Worm (Caenorhabditis elegans) whole organism, young adult: ENCODE measurements around the gene nspd-9.

ENCODE experiments used
- C17E4.6 ChIP-seq: fragments of 200-800 bp; sonication (Bioruptor generic); IDR thresholded peaks from 2 replicates; pipeline ENCODE4 v1.3.6; 2022; ENCODE audit warnings: missing genetic modification reagents, missing genetic modification characterization, missing compliant biosample characterization
- D2030.7 ChIP-seq: fragments of 200-800 bp; sonication (Bioruptor generic); IDR thresholded peaks from 2 replicates; pipeline ENCODE4 v1.3.6; 2022; ENCODE audit warnings: missing genetic modification reagents, missing genetic modification characterization, missing compliant biosample characterization
- F33H1.4 ChIP-seq: fragments of 200-800 bp; sonication (Bioruptor generic); IDR thresholded peaks from 2 replicates; pipeline ENCODE4 v1.3.6; 2022; ENCODE audit warnings: missing genetic modification reagents, missing genetic modification characterization, missing compliant biosample characterization
- F57A8.1 ChIP-seq: fragments of 200-800 bp; sonication (Bioruptor generic); optimal IDR thresholded peaks from 2 replicates; lab custom pipeline; 2018; ENCODE audit warnings: mild to moderate bottlenecking, missing genetic modification characterization, moderate library complexity, missing compliant biosample characterization
- Y53G8AR.9 ChIP-seq: fragments of 200-800 bp; sonication (Bioruptor generic); conservative IDR thresholded peaks from 2 replicates; pipeline ENCODE4 v1.3.6; 2022; ENCODE audit warnings: missing genetic modification reagents, missing genetic modification characterization, missing compliant biosample characterization
- aptf-2 ChIP-seq: fragments of 200-800 bp; sonication (Bioruptor generic); conservative IDR thresholded peaks from 2 replicates; pipeline ENCODE4 v1.3.6; 2022; ENCODE audit warnings: missing genetic modification reagents, missing genetic modification characterization, missing compliant biosample characterization
- atf-7 ChIP-seq: sonication (generic microtip); optimal IDR thresholded peaks from 2 replicates; lab custom pipeline; 2017; ENCODE audit warnings: mild to moderate bottlenecking, missing genetic modification characterization, missing compliant biosample characterization
- attf-5 ChIP-seq: fragments of 200-800 bp; sonication (Bioruptor generic); optimal IDR thresholded peaks from 2 replicates; lab custom pipeline; 2018; ENCODE audit warnings: mild to moderate bottlenecking, missing genetic modification characterization, missing compliant biosample characterization
- attf-6 ChIP-seq: fragments of 200-800 bp; sonication (Bioruptor generic); IDR thresholded peaks from 2 replicates; pipeline ENCODE4 v1.3.6; 2022; ENCODE audit warnings: missing genetic modification reagents, missing genetic modification characterization, missing compliant biosample characterization
- cebp-1 ChIP-seq, 2 experiments: fragments of 200-800 bp in 1 of 2; sonication (Bioruptor generic) in 1 of 2; sonication (generic microtip) in 1 of 2; IDR thresholded peaks in 1 of 2; optimal IDR thresholded peaks in 1 of 2; 2 replicates each; pipeline versions ENCODE4 v1.3.6 to Lab custom; 2017 to 2022; ENCODE audit warnings: missing compliant biosample characterization in 2 of 2, missing genetic modification characterization in 2 of 2, mild to moderate bottlenecking in 1 of 2, missing genetic modification reagents in 1 of 2, moderate library complexity in 1 of 2
- ceh-100 ChIP-seq: fragments of 200-800 bp; sonication (Bioruptor generic); IDR thresholded peaks from 2 replicates; pipeline ENCODE4 v1.3.6; 2022; ENCODE audit warnings: missing genetic modification reagents, missing genetic modification characterization, missing compliant biosample characterization
- ceh-91 ChIP-seq: fragments of 200-800 bp; sonication (Bioruptor generic); IDR thresholded peaks from 2 replicates; pipeline ENCODE4 v1.3.6; 2022; ENCODE audit warnings: missing genetic modification reagents, missing genetic modification characterization, missing compliant biosample characterization
- dpl-1 ChIP-seq: fragments of 150-350 bp; optimal IDR thresholded peaks from 2 replicates; lab custom pipeline; 2014; ENCODE audit warnings: missing biosample characterization, missing genetic modification reagents, missing genetic modification characterization
- efl-1 ChIP-seq: fragments of 150-350 bp; optimal IDR thresholded peaks from 2 replicates; lab custom pipeline; 2014; ENCODE audit warnings: missing biosample characterization, missing genetic modification reagents, missing genetic modification characterization
- egl-18 ChIP-seq: fragments of 200-800 bp; sonication (Bioruptor generic); IDR thresholded peaks from 2 replicates; pipeline ENCODE4 v1.3.6; 2022; ENCODE audit warnings: missing genetic modification reagents, missing genetic modification characterization, missing compliant biosample characterization
- him-1 ChIP-seq: sonication (generic microtip); optimal IDR thresholded peaks from 2 replicates; lab custom pipeline; 2016; ENCODE audit warnings: missing genotype, missing genetic modification reagents, missing genetic modification characterization, missing compliant biosample characterization
- hmg-1.2 ChIP-seq: fragments of 200-800 bp; sonication (Bioruptor generic); IDR thresholded peaks from 2 replicates; pipeline ENCODE4 v1.3.6; 2022; ENCODE audit warnings: missing genetic modification reagents, missing genetic modification characterization, missing compliant biosample characterization
- lin-54 ChIP-seq: fragments of 200-800 bp; sonication (Bioruptor generic); optimal IDR thresholded peaks from 2 replicates; lab custom pipeline; 2018; ENCODE audit warnings: mild to moderate bottlenecking, missing genetic modification characterization, missing compliant biosample characterization
- lsl-1 ChIP-seq: fragments of 200-800 bp; sonication (Bioruptor generic); optimal IDR thresholded peaks from 2 replicates; lab custom pipeline; 2018; ENCODE audit warnings: mild to moderate bottlenecking, missing genetic modification characterization, moderate library complexity, missing compliant biosample characterization
- madf-10 ChIP-seq: sonication (generic microtip); optimal IDR thresholded peaks from 2 replicates; lab custom pipeline; 2016; ENCODE audit warnings: mild to moderate bottlenecking, missing genetic modification characterization, missing compliant biosample characterization
- madf-6 ChIP-seq: fragments of 200-800 bp; sonication (Bioruptor generic); IDR thresholded peaks from 2 replicates; pipeline ENCODE4 v1.3.6; 2022; ENCODE audit warnings: missing genetic modification reagents, missing genetic modification characterization, missing compliant biosample characterization
- madf-8 ChIP-seq: fragments of 200-800 bp; sonication (Bioruptor generic); conservative IDR thresholded peaks from 2 replicates; pipeline ENCODE4 v1.3.6; 2022; ENCODE audit warnings: missing genetic modification reagents, missing genetic modification characterization, missing compliant biosample characterization
- mcd-1 ChIP-seq: fragments of 200-800 bp; sonication (Bioruptor generic); IDR thresholded peaks from 2 replicates; pipeline ENCODE4 v1.3.6; 2022; ENCODE audit warnings: missing genetic modification reagents, missing genetic modification characterization, missing compliant biosample characterization
- nhr-90 ChIP-seq: sonication (generic microtip); optimal IDR thresholded peaks from 2 replicates; lab custom pipeline; 2016; ENCODE audit warnings: missing genotype, mild to moderate bottlenecking, missing genetic modification characterization, missing compliant biosample characterization
- pbrm-1 ChIP-seq: fragments of 200-800 bp; sonication (Bioruptor generic); IDR thresholded peaks from 2 replicates; pipeline ENCODE4 v1.3.6; 2022; ENCODE audit warnings: missing genetic modification reagents, missing genetic modification characterization, missing compliant biosample characterization
- rcor-1 ChIP-seq: fragments of 200-800 bp; sonication (Bioruptor generic); IDR thresholded peaks from 2 replicates; pipeline ENCODE4 v1.3.6; 2022; ENCODE audit warnings: missing genetic modification reagents, missing genetic modification characterization, missing compliant biosample characterization
- rpc-1 ChIP-seq, 2 experiments: fragments of 150-350 bp in 1 of 2; sonication (generic microtip) in 1 of 2; optimal IDR thresholded peaks; 2 replicates each; lab custom pipeline; 2014 to 2018; ENCODE audit warnings: missing biosample characterization in 1 of 2, missing genetic modification characterization in 1 of 2, missing genetic modification reagents in 1 of 2, missing genotype in 1 of 2
- snpc-1.3 ChIP-seq: sonication (generic microtip); optimal IDR thresholded peaks from 2 replicates; lab custom pipeline; 2017; ENCODE audit warnings: missing genetic modification characterization, mild to moderate bottlenecking, missing compliant biosample characterization, antibody characterized with exemption, moderate library complexity, missing genotype, missing genetic modification reagents; ENCODE audit not compliant: insufficient read depth
- unc-62 ChIP-seq: fragments of 150-350 bp; optimal IDR thresholded peaks from 2 replicates; lab custom pipeline; 2014; ENCODE audit warnings: missing biosample characterization, missing genetic modification reagents, missing genetic modification characterization
- xnd-1 ChIP-seq: sonication (generic microtip); optimal IDR thresholded peaks from 2 replicates; lab custom pipeline; 2016; ENCODE audit warnings: missing genotype, missing genetic modification reagents, missing genetic modification characterization, missing compliant biosample characterization
- zfh-2 ChIP-seq: fragments of 200-800 bp; sonication (Bioruptor generic); conservative IDR thresholded peaks from 2 replicates; pipeline ENCODE4 v1.3.6; 2022; ENCODE audit warnings: missing genetic modification reagents, missing genetic modification characterization, missing compliant biosample characterization
- zim-3 ChIP-seq: sonication (generic microtip); optimal IDR thresholded peaks from 2 replicates; lab custom pipeline; 2017; ENCODE audit warnings: mild to moderate bottlenecking, missing genetic modification characterization, moderate library complexity, missing compliant biosample characterization

nspd-9 gene

DNA sequence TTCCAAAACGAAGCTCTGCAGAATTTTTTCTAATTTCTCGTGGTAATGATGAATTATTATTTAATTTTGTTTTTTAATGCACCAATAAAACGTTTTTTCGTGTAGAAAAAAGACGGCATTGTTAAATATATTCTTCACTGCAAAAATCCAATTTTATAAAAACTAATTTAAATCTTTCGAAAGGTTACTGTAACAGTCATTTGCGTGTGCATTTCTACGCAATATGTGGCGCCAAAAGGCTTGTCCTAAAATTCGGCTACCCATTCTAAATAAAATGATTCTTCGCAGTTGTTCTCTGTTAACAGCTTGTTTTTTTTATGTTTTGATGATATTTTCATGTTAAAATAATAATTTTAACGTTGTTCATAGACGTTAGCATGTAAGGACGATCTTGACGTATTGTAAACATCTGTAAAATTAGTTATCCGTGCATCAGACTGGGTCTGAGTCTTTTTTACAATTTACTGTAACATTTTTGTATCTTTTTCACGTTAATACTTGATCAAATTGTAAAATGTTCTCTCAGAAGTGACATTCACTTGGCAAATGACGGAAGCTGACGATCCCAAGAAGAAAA is 37.5 kb downstream of the nspd-9 start, which contains the start of gene mip-1 (continued):
- TF ChIP-seq rpc-1 (optimal IDR thresholded peaks at IDR 0.05; lab: Kevin White, UChicago) (no peak), rpc-1 (tag; optimal IDR thresholded peaks at IDR 0.05; lab: Kevin White, UChicago) (no peak), nhr-90 (no peak), attf-6 (GFP tag; lab: Robert Waterston, UW) (no peak), zfh-2 (GFP tag; lab: Robert Waterston, UW) (no peak), egl-18 (GFP tag; lab: Robert Waterston, UW) (no peak), efl-1 (GFP tag; lab: Kevin White, UChicago) (peak; percentile 87), madf-10 (tag; lab: Kevin White, UChicago) (no peak), cebp-1 (GFP tag; IDR thresholded peaks at IDR 0.05; lab: Robert Waterston, UW) (no peak), cebp-1 (tag; optimal IDR thresholded peaks at IDR 0.05; lab: Kevin White, UChicago) (no peak), zim-3 (no peak), unc-62 (GFP tag; lab: Kevin White, UChicago) (no peak), F57A8.1 (GFP tag; lab: Kevin White, UChicago) (no peak)

DNA sequence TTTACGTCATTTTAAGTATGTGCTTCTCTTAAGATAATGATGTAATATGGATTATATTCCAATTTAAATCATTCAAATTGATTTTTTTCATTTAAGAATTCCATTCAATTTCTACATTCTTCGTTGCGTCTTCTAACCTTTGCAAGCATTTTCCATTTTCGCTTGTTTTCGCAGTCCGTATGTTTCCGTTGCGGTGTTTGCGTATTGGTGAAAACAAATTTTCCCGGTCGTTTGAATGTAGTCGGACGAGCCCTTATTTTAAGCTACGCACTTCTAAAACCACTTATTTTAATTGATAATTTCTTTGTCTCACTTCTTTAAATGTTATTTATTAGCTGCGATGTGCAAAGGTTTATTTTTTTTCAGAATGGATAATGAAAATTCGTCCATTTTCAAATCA is 44.4 kb downstream of the nspd-9 start, which contains the start of gene mel-28:
Gene mel-28, plus strand, starts transcription at position 367 of the 400 bp plus-strand sequence.
- TF ChIP-seq atf-7 (tag; lab: Kevin White, UChicago) (no peak), attf-5 (peak; percentile 33)

DNA sequence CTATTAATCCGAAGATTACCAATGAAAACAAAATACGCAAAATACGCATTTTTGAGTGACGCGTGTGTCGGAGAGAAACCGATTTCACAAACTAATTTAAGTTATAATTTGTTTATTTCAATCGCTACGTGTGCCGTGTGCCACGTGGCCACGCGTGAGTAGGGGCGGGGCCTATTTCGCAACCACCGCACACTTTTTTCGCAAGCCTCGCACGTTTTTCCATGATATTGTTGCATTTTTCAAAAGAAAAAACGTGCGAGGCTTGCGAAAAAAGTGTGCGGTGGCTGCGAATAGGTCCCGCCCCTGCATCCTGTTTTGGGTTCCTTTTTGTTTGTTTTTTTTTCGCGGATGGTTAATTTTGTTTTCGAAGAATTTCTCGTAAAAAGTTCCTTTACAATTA is 45.0 kb downstream of the nspd-9 start, which contains the start of gene enu-3.2:
Gene enu-3.2, minus strand, starts transcription at position 105 of the 400 bp plus-strand sequence.
- TF ChIP-seq madf-6 (GFP tag; lab: Robert Waterston, UW) (peak; percentile 49; the same call in 1 of the 2 replicates), pbrm-1 (GFP tag; lab: Robert Waterston, UW) (peak; percentile 70), mcd-1 (GFP tag; lab: Robert Waterston, UW) (peak; percentile 53), hmg-1.2 (GFP tag; lab: Robert Waterston, UW) (peak; percentile 26; the same call in 1 of the 2 replicates), rcor-1 (GFP tag; lab: Robert Waterston, UW) (peak; percentile 35; the same call in 1 of the 2 replicates), ceh-91 (GFP tag; lab: Robert Waterston, UW) (peak; percentile 27; the same call in 1 of the 2 replicates), aptf-2 (GFP tag; lab: Robert Waterston, UW) (0 out of 2 replicates have a peak, but pooled peaks have one; percentile 33), Y53G8AR.9 (GFP tag; lab: Robert Waterston, UW) (0 out of 2 replicates have a peak, but pooled peaks have one; percentile 9), F33H1.4 (GFP tag; lab: Robert Waterston, UW) (peak; percentile 64), ceh-100 (GFP tag; lab: Robert Waterston, UW) (peak; percentile 20; the same call in 1 of the 2 replicates), madf-8 (GFP tag; lab: Robert Waterston, UW) (peak; percentile 33; the same call in 1 of the 2 replicates), D2030.7 (GFP tag; lab: Robert Waterston, UW) (peak; percentile 55), xnd-1 (peak; percentile 40)

DNA sequence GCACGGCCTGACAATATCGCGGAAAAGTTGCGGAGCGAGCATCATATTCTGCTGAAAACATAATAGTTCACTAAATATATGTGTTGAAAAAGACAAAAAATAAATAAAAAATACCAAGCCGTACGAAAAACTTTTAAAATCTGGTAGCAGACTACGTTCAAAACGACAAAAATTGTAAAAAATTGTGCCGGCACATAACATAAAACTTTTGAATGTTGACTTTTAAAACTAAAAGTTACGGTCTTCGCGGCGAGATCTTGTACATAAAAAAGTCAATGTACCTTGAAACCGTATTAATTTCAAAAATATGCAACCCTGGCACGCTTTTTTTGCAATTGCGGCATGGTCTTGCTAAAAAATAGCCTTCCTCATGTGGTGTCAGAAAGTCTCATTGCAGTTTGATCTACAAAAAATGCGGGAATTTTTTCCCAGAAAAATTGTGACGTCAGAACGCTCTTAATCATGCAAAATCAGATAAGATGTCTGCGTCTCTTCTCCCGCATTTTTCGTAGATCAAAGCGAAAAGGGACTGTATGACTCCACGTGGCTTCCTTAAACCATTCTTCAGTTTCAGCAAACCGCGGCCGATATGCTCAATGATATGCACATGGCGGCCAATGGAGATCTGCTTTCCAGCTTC is 48.0 kb downstream of the nspd-9 start, which contains the start of the genes gex-5 and C38D4.10:
Gene gex-5, minus strand, starts transcription at position 51 of the 640 bp plus-strand sequence.
Gene C38D4.10, plus strand, starts transcription at position 590 of the 640 bp plus-strand sequence.
- peak; percentile 24; the same call in 1 of the 2 replicates for TF ChIP-seq hmg-1.2 (GFP tag; lab: Robert Waterston, UW)
- TF ChIP-seq snpc-1.3 = peak; percentile 12
- TF ChIP-seq C17E4.6 (GFP tag; lab: Robert Waterston, UW) = peak; percentile 53; the same call in 1 of the 2 replicates
- peak; percentile 73 for TF ChIP-seq xnd-1
- peak; percentile 24 for TF ChIP-seq dpl-1 (GFP tag; lab: Kevin White, UChicago)
- 0 out of 2 replicates have a peak, but pooled peaks have one; percentile 21 for TF ChIP-seq pbrm-1 (GFP tag; lab: Robert Waterston, UW)
- TF ChIP-seq rcor-1 (GFP tag; lab: Robert Waterston, UW) = 0 out of 2 replicates have a peak, but pooled peaks have one; percentile 12
- peak; percentile 43 for TF ChIP-seq lin-54 (GFP tag; lab: Kevin White, UChicago)
- peak; percentile 63 for TF ChIP-seq efl-1 (GFP tag; lab: Kevin White, UChicago)
- peak; percentile 78 for TF ChIP-seq lsl-1 (GFP tag; lab: Kevin White, UChicago)
- TF ChIP-seq madf-6 (GFP tag; lab: Robert Waterston, UW) = peak; percentile 88
- TF ChIP-seq madf-8 (GFP tag; lab: Robert Waterston, UW) = peak; percentile 56
- peak; percentile 77 for TF ChIP-seq F33H1.4 (GFP tag; lab: Robert Waterston, UW)
- peak; percentile 62 for TF ChIP-seq D2030.7 (GFP tag; lab: Robert Waterston, UW)
- TF ChIP-seq him-1 = peak; percentile 12
- TF ChIP-seq aptf-2 (GFP tag; lab: Robert Waterston, UW) = 0 out of 2 replicates have a peak, but pooled peaks have one; percentile 25
